Worm (Caenorhabditis elegans) whole organism, young adult: ENCODE data around the gene gbb-2.

Source experiments
- D2030.7 ChIP-seq: fragments of 200-800 bp; sonication (Bioruptor generic); IDR thresholded peaks from 2 replicates; pipeline ENCODE4 v1.3.6; 2022; ENCODE audit warnings: missing genetic modification reagents, missing genetic modification characterization, missing compliant biosample characterization
- F37B4.10 ChIP-seq: fragments of 200-800 bp; sonication (Bioruptor generic); IDR thresholded peaks from 2 replicates; pipeline ENCODE4 v1.3.6; 2022; ENCODE audit warnings: missing genetic modification characterization, missing compliant biosample characterization
- F39B2.1 ChIP-seq: fragments of 200-800 bp; sonication (Bioruptor generic); IDR thresholded peaks from 2 replicates; pipeline ENCODE4 v1.3.6; 2022; ENCODE audit warnings: missing genetic modification reagents, missing genetic modification characterization, missing compliant biosample characterization
- K11D2.4 ChIP-seq: fragments of 200-800 bp; sonication (Bioruptor generic); IDR thresholded peaks from 2 replicates; pipeline ENCODE4 v1.3.6; 2022; ENCODE audit warnings: missing genetic modification reagents, missing genetic modification characterization, missing compliant biosample characterization
- K12H6.12 ChIP-seq: fragments of 200-800 bp; sonication (Bioruptor generic); optimal IDR thresholded peaks from 2 replicates; lab custom pipeline; 2018; ENCODE audit warnings: mild to moderate bottlenecking, missing genetic modification characterization, missing compliant biosample characterization
- Y53F4B.3 ChIP-seq: fragments of 200-800 bp; sonication (Bioruptor generic); IDR thresholded peaks from 2 replicates; pipeline ENCODE4 v1.3.6; 2022; ENCODE audit warnings: missing genetic modification reagents, missing genetic modification characterization, missing compliant biosample characterization
- Y56A3A.18 ChIP-seq: fragments of 200-800 bp; sonication (Bioruptor generic); IDR thresholded peaks from 2 replicates; pipeline ENCODE4 v1.3.6; 2022; ENCODE audit warnings: missing genetic modification reagents, missing genetic modification characterization, missing compliant biosample characterization
- Y79H2A.3 ChIP-seq: fragments of 200-800 bp; sonication (Bioruptor generic); conservative IDR thresholded peaks from 2 replicates; pipeline ENCODE4 v1.3.6; 2022; ENCODE audit warnings: missing genetic modification reagents, missing genetic modification characterization, missing compliant biosample characterization
- akir-1 ChIP-seq: fragments of 200-800 bp; sonication (Bioruptor generic); optimal IDR thresholded peaks from 2 replicates; lab custom pipeline; 2018; ENCODE audit warnings: mild to moderate bottlenecking, missing genetic modification characterization, moderate library complexity, missing compliant biosample characterization
- aptf-3 ChIP-seq: fragments of 200-800 bp; sonication (Bioruptor generic); IDR thresholded peaks from 2 replicates; pipeline ENCODE4 v1.3.6; 2022; ENCODE audit warnings: missing genetic modification characterization, missing compliant biosample characterization
- atf-7 ChIP-seq: sonication (generic microtip); optimal IDR thresholded peaks from 2 replicates; lab custom pipeline; 2017; ENCODE audit warnings: mild to moderate bottlenecking, missing genetic modification characterization, missing compliant biosample characterization
- cebp-2 ChIP-seq: fragments of 200-800 bp; sonication (Bioruptor generic); IDR thresholded peaks from 2 replicates; pipeline ENCODE4 v1.3.6; 2022; ENCODE audit warnings: missing genetic modification characterization, missing compliant biosample characterization
- ceh-40 ChIP-seq: fragments of 200-800 bp; sonication (Bioruptor generic); IDR thresholded peaks from 2 replicates; pipeline ENCODE4 v1.3.6; 2022; ENCODE audit warnings: missing genetic modification characterization, missing compliant biosample characterization
- ceh-91 ChIP-seq: fragments of 200-800 bp; sonication (Bioruptor generic); IDR thresholded peaks from 2 replicates; pipeline ENCODE4 v1.3.6; 2022; ENCODE audit warnings: missing genetic modification reagents, missing genetic modification characterization, missing compliant biosample characterization
- chd-7 ChIP-seq: sonication (generic microtip); optimal IDR thresholded peaks from 2 replicates; lab custom pipeline; 2016; ENCODE audit warnings: mild to moderate bottlenecking, missing genetic modification characterization, moderate library complexity, missing compliant biosample characterization
- dox-1 ChIP-seq: fragments of 200-800 bp; sonication (Bioruptor generic); IDR thresholded peaks from 2 replicates; pipeline ENCODE4 v1.3.6; 2022; ENCODE audit warnings: missing genetic modification reagents, missing genetic modification characterization, missing compliant biosample characterization
- dpff-1 ChIP-seq: sonication (generic microtip); optimal IDR thresholded peaks from 2 replicates; lab custom pipeline; 2017; ENCODE audit warnings: mild to moderate bottlenecking, missing genetic modification characterization, missing compliant biosample characterization
- egl-18 ChIP-seq: fragments of 200-800 bp; sonication (Bioruptor generic); IDR thresholded peaks from 2 replicates; pipeline ENCODE4 v1.3.6; 2022; ENCODE audit warnings: missing genetic modification reagents, missing genetic modification characterization, missing compliant biosample characterization
- egrh-3 ChIP-seq: fragments of 200-800 bp; sonication (Bioruptor generic); IDR thresholded peaks from 2 replicates; pipeline ENCODE4 v1.3.6; 2022; ENCODE audit warnings: missing genetic modification reagents, missing genetic modification characterization, missing compliant biosample characterization
- fkh-3 ChIP-seq: sonication (generic microtip); optimal IDR thresholded peaks from 2 replicates; lab custom pipeline; 2016; ENCODE audit warnings: mild to moderate bottlenecking, missing genetic modification characterization, missing compliant biosample characterization
- lag-1 ChIP-seq: fragments of 200-800 bp; sonication (Bioruptor generic); IDR thresholded peaks from 2 replicates; pipeline ENCODE4 v1.3.6; 2022; ENCODE audit warnings: missing genetic modification reagents, missing genetic modification characterization, missing compliant biosample characterization
- let-526 ChIP-seq: fragments of 200-800 bp; sonication (Bioruptor generic); IDR thresholded peaks from 2 replicates; pipeline ENCODE4 v1.3.6; 2022; ENCODE audit warnings: missing genetic modification reagents, missing genetic modification characterization, missing compliant biosample characterization
- lin-35 ChIP-seq, 3 experiments: fragments of 150-350 bp in 2 of 3; sonication (generic microtip) in 1 of 3; optimal IDR thresholded peaks; 2 replicates each; lab custom pipeline; 2014 to 2018; ENCODE audit warnings: missing biosample characterization in 3 of 3, missing genetic modification characterization in 3 of 3, missing genetic modification reagents in 3 of 3
- lin-40 ChIP-seq: sonication (generic microtip); optimal IDR thresholded peaks from 2 replicates; lab custom pipeline; 2016; ENCODE audit warnings: missing genetic modification characterization, mild to moderate bottlenecking, missing compliant biosample characterization, missing genotype, missing genetic modification reagents
- lir-1 ChIP-seq: fragments of 200-800 bp; sonication (Bioruptor generic); conservative IDR thresholded peaks from 2 replicates; pipeline ENCODE4 v1.3.6; 2022; ENCODE audit warnings: missing genetic modification reagents, missing genetic modification characterization, missing compliant biosample characterization
- madf-8 ChIP-seq: fragments of 200-800 bp; sonication (Bioruptor generic); conservative IDR thresholded peaks from 2 replicates; pipeline ENCODE4 v1.3.6; 2022; ENCODE audit warnings: missing genetic modification reagents, missing genetic modification characterization, missing compliant biosample characterization
- mes-4 ChIP-seq: sonication (generic microtip); optimal IDR thresholded peaks from 2 replicates; lab custom pipeline; 2016; ENCODE audit warnings: missing genotype, missing genetic modification characterization, missing compliant biosample characterization
- mxl-1 ChIP-seq: sonication (generic microtip); optimal IDR thresholded peaks from 2 replicates; lab custom pipeline; 2016; ENCODE audit warnings: missing genetic modification characterization, missing compliant biosample characterization
- nfya-1 ChIP-seq: sonication (generic microtip); optimal IDR thresholded peaks from 2 replicates; lab custom pipeline; 2017; ENCODE audit warnings: antibody characterized with exemption, missing compliant biosample characterization, missing genetic modification characterization, borderline replicate concordance; ENCODE audit not compliant: insufficient read depth
- nhr-80 ChIP-seq: sonication (generic microtip); optimal IDR thresholded peaks from 2 replicates; lab custom pipeline; 2016; ENCODE audit warnings: missing genetic modification characterization, missing compliant biosample characterization
- pbrm-1 ChIP-seq: fragments of 200-800 bp; sonication (Bioruptor generic); IDR thresholded peaks from 2 replicates; pipeline ENCODE4 v1.3.6; 2022; ENCODE audit warnings: missing genetic modification reagents, missing genetic modification characterization, missing compliant biosample characterization
- rec-8 ChIP-seq, 2 experiments: sonication (generic microtip); optimal IDR thresholded peaks; 2 replicates each; lab custom pipeline; 2016; ENCODE audit warnings: mild to moderate bottlenecking in 2 of 2, missing genetic modification characterization in 2 of 2, missing genetic modification reagents in 2 of 2, missing genotype in 2 of 2, missing biosample characterization in 1 of 2, missing compliant biosample characterization in 1 of 2, moderate library complexity in 1 of 2
- snpc-3.4 ChIP-seq: sonication (generic microtip); optimal IDR thresholded peaks from 2 replicates; lab custom pipeline; 2017; ENCODE audit warnings: missing genetic modification characterization, mild to moderate bottlenecking, missing compliant biosample characterization, antibody characterized with exemption, moderate library complexity, missing genotype, missing genetic modification reagents
- tbp1 ChIP-seq: fragments of 200-800 bp; sonication (Bioruptor generic); optimal IDR thresholded peaks from 2 replicates; lab custom pipeline; 2018; ENCODE audit warnings: mild to moderate bottlenecking, missing genetic modification characterization, missing compliant biosample characterization
- unc-62 ChIP-seq: fragments of 150-350 bp; optimal IDR thresholded peaks from 2 replicates; lab custom pipeline; 2014; ENCODE audit warnings: missing biosample characterization, missing genetic modification reagents, missing genetic modification characterization
- xnd-1 ChIP-seq: sonication (generic microtip); optimal IDR thresholded peaks from 2 replicates; lab custom pipeline; 2016; ENCODE audit warnings: missing genotype, missing genetic modification reagents, missing genetic modification characterization, missing compliant biosample characterization
- zfh-2 ChIP-seq: fragments of 200-800 bp; sonication (Bioruptor generic); conservative IDR thresholded peaks from 2 replicates; pipeline ENCODE4 v1.3.6; 2022; ENCODE audit warnings: missing genetic modification reagents, missing genetic modification characterization, missing compliant biosample characterization

gbb-2 gene

DNA sequence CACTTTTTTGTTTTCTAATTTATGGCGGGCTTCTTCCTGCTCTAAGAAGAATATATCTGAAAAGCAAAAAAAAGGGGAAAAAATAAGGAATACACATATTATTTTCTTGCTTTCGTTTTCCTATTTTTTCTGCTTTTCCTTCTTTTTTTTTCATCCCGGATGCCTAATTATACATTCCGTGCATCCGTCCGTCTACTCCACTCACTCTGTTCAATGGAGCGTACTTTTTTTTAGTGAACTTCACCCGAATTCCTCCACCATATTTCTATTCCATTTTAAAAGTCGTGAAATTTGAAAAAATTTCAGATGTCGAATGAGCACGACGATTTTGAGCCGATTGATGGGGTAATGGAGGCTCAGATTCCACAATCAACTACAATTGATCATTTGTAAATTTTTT lies 29.7 kb upstream of the gbb-2 start, which contains the start of gene ZK185.2:
Gene ZK185.2 (plus strand): TSS at position 301 of the 400 bp plus-strand sequence.
- TF ChIP-seq lin-40 (tag; lab: Kevin White, UChicago) (no peak), dox-1 (GFP tag; lab: Robert Waterston, UW) (no peak), tbp1 (no peak), F39B2.1 (no peak), fkh-3 (tag; lab: Kevin White, UChicago) (no peak), akir-1 (no peak), K12H6.12 (tag; lab: Kevin White, UChicago) (no peak), zfh-2 (no peak), lag-1 (GFP tag; lab: Robert Waterston, UW) (no peak), aptf-3 (no peak), Y56A3A.18 (GFP tag; lab: Robert Waterston, UW) (no peak), lin-35 (GFP tag; optimal IDR thresholded peaks at IDR 0.05; lab: Kevin White, UChicago) (no peak), unc-62 (GFP tag; lab: Kevin White, UChicago) (no peak), ceh-91 (GFP tag; lab: Robert Waterston, UW) (no peak), rec-8 (tag; optimal IDR thresholded peaks at IDR 0.05; lab: Kevin White, UChicago) (no peak), xnd-1 (no peak), nfya-1 (no peak), D2030.7 (no peak)

DNA sequence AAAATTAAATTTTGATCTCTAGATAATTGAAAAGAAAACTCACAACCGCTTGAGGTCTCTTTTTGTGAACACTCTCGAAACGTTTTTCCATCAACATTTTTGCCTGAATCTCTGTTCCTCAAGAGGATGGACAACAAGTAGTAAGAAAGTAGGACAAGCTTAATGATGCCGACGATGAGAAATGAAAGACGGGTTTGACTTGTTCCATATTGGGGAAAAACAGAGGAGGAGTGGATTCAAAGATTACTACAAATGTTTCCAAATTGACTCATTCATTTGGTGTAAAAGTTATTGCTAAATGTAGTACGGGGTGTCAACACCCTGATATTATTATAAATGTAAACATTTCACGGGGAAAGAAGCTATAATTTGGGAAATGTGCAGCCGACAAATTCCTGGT lies 26.5 kb upstream of the gbb-2 start, which contains the start of gene ZK185.4:
Gene ZK185.4 (minus strand): TSS at position 101 of the 400 bp plus-strand sequence.
- TF ChIP-seq Y79H2A.3 (GFP tag; lab: Robert Waterston, UW) (no peak), cebp-2 (GFP tag; lab: Robert Waterston, UW) (no peak), mes-4 (tag; lab: Kevin White, UChicago) (no peak), mxl-1 (tag; lab: Kevin White, UChicago) (no peak), akir-1 (no peak), egl-18 (GFP tag; lab: Robert Waterston, UW) (no peak), Y53F4B.3 (GFP tag; lab: Robert Waterston, UW) (no peak), F37B4.10 (GFP tag; lab: Robert Waterston, UW) (no peak), ceh-40 (GFP tag; lab: Robert Waterston, UW) (no peak), egrh-3 (GFP tag; lab: Robert Waterston, UW) (no peak), pbrm-1 (no peak), unc-62 (GFP tag; lab: Kevin White, UChicago) (no peak), chd-7 (tag; lab: Kevin White, UChicago) (no peak), snpc-3.4 (tag; lab: Kevin White, UChicago) (no peak), let-526 (GFP tag; lab: Robert Waterston, UW) (no peak), madf-8 (GFP tag; lab: Robert Waterston, UW) (no peak)

DNA sequence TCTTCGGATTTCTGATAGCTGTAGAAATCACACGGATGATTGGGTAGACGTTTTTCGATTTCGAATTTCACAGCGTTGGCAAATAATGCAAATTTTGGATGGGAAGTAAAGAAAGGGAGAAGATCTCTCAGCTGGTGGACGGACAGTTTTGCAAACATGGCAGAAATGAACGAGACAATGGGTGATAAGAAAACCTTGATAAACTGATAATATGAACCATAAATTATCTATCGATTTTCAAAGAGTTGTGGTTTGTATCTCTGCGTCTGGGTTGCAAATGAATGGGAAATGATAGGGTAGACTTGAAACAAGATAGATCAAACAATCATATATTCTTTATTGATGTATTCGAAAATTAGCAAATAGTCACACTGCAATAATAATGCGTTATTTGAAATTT lies 23.6 kb upstream of the gbb-2 start, which contains the start of gene ZK185.3:
Gene ZK185.3 (minus strand): TSS at position 263 of the 400 bp plus-strand sequence.
- TF ChIP-seq nhr-80 (tag; lab: Kevin White, UChicago) (peak; percentile 72), dpff-1 (tag; lab: Kevin White, UChicago) (no peak), egrh-3 (GFP tag; lab: Robert Waterston, UW) (no peak), cebp-2 (GFP tag; lab: Robert Waterston, UW) (no peak), lir-1 (GFP tag; lab: Robert Waterston, UW) (no peak), atf-7 (no peak), dox-1 (GFP tag; lab: Robert Waterston, UW) (0 out of 2 replicates have a peak, but pooled peaks have one; percentile 14), K11D2.4 (GFP tag; lab: Robert Waterston, UW) (no peak)
